Fruit fly (Drosophila melanogaster) whole organism, embryonic: Measurements from ENCODE around the gene FoxL1.
A peak's percentile ranks its signal among the peaks of the same experiment; 100 is the strongest.

ENCODE experiments used
- Ada2b ChIP-seq: fragments of 200-800 bp; sonication (Bioruptor generic); IDR thresholded peaks from 2 replicates; pipeline ENCODE4 v1.3.6; 2022; ENCODE audit warnings: missing biosample characterization, missing genetic modification characterization
- Bdp1 ChIP-seq: fragments of 200-800 bp; sonication (Bioruptor generic); optimal IDR thresholded peaks from 3 replicates; lab custom pipeline; 2016; ENCODE audit warnings: missing biosample characterization, missing genetic modification characterization
- Blimp-1 ChIP-seq: fragments of 200-800 bp; sonication (Bioruptor generic); optimal IDR thresholded peaks from 3 replicates; lab custom pipeline; 2018; ENCODE audit warnings: missing biosample characterization, missing genetic modification characterization, mild to moderate bottlenecking, moderate library complexity, missing genetic modification reagents
- BtbVII ChIP-seq: fragments of 200-800 bp; sonication (Bioruptor generic); optimal IDR thresholded peaks from 3 replicates; lab custom pipeline; 2017; ENCODE audit warnings: missing biosample characterization, mild to moderate bottlenecking, missing genetic modification characterization
- CG1024 ChIP-seq: fragments of 200-800 bp; sonication (Bioruptor generic); IDR thresholded peaks from 2 replicates; pipeline ENCODE4 v1.3.6; 2022; ENCODE audit warnings: missing biosample characterization, missing genetic modification characterization
- CG10543 ChIP-seq: fragments of 200-800 bp; sonication (Bioruptor generic); optimal IDR thresholded peaks from 3 replicates; lab custom pipeline; 2017; ENCODE audit warnings: missing biosample characterization, mild to moderate bottlenecking, missing genetic modification characterization, moderate library complexity
- CG10979 ChIP-seq: fragments of 200-800 bp; sonication (Bioruptor generic); optimal IDR thresholded peaks from 2 replicates; lab custom pipeline; 2018; ENCODE audit warnings: missing biosample characterization, mild to moderate bottlenecking, missing genetic modification characterization, moderate library complexity
- CG12299 ChIP-seq: fragments of 200-800 bp; sonication (Bioruptor generic); optimal IDR thresholded peaks from 2 replicates; lab custom pipeline; 2018; ENCODE audit warnings: missing biosample characterization, mild to moderate bottlenecking, missing genetic modification characterization
- CG1233 ChIP-seq: fragments of 200-800 bp; sonication (Bioruptor generic); optimal IDR thresholded peaks from 4 replicates; lab custom pipeline; 2018; ENCODE audit warnings: missing biosample characterization, mild to moderate bottlenecking, missing genetic modification characterization
- CG14441 ChIP-seq: fragments of 200-800 bp; sonication (Bioruptor generic); IDR thresholded peaks from 2 replicates; pipeline ENCODE4 v1.3.6; 2022; ENCODE audit warnings: missing biosample characterization, missing genetic modification characterization
- CG17361 ChIP-seq: fragments of 200-800 bp; sonication (Bioruptor generic); IDR thresholded peaks from 3 replicates; pipeline ENCODE4 v1.3.6; 2022; ENCODE audit warnings: missing biosample characterization, missing genetic modification characterization
- CG17829 ChIP-seq: fragments of 200-800 bp; optimal IDR thresholded peaks from 2 replicates; lab custom pipeline; 2019; ENCODE audit warnings: missing biosample characterization, mild to moderate bottlenecking, missing genetic modification characterization, moderate library complexity
- CG18262 ChIP-seq: fragments of 200-800 bp; optimal IDR thresholded peaks from 3 replicates; lab custom pipeline; 2019; ENCODE audit warnings: missing biosample characterization, mild to moderate bottlenecking, missing genetic modification characterization, moderate library complexity
- CG1832 ChIP-seq: fragments of 200-800 bp; sonication (Bioruptor generic); optimal IDR thresholded peaks from 2 replicates; lab custom pipeline; 2017; ENCODE audit warnings: missing biosample characterization, mild to moderate bottlenecking, missing genetic modification characterization, inconsistent platforms
- CG18599 ChIP-seq: fragments of 200-800 bp; sonication (Bioruptor generic); optimal IDR thresholded peaks from 3 replicates; lab custom pipeline; 2017; ENCODE audit warnings: missing biosample characterization, missing genetic modification characterization, mild to moderate bottlenecking, moderate library complexity, missing genetic modification reagents
- CG31224 ChIP-seq: fragments of 200-800 bp; sonication (Bioruptor generic); IDR thresholded peaks from 2 replicates; pipeline ENCODE4 v1.3.6; 2022; ENCODE audit warnings: missing biosample characterization, missing genetic modification characterization
- CG4328 ChIP-seq: fragments of 200-800 bp; sonication (Bioruptor generic); optimal IDR thresholded peaks from 3 replicates; lab custom pipeline; 2017; ENCODE audit warnings: missing biosample characterization, missing genetic modification reagents, missing genetic modification characterization
- CG4424 ChIP-seq: fragments of 200-800 bp; sonication (Bioruptor generic); optimal IDR thresholded peaks from 3 replicates; lab custom pipeline; 2016; ENCODE audit warnings: missing biosample characterization, missing genetic modification characterization
- CG4854 ChIP-seq: fragments of 200-800 bp; sonication (Bioruptor generic); optimal IDR thresholded peaks from 2 replicates; lab custom pipeline; 2016; ENCODE audit warnings: missing biosample characterization, missing genetic modification characterization, inconsistent platforms
- CG7556 ChIP-seq: fragments of 200-800 bp; sonication (Bioruptor generic); optimal IDR thresholded peaks from 2 replicates; lab custom pipeline; 2017; ENCODE audit warnings: missing biosample characterization, mild to moderate bottlenecking, missing genetic modification characterization
- CG8765 ChIP-seq: fragments of 200-800 bp; sonication (Bioruptor generic); IDR thresholded peaks from 2 replicates; pipeline ENCODE4 v1.3.6; 2022; ENCODE audit warnings: missing biosample characterization, missing genetic modification characterization
- CG9215 ChIP-seq: fragments of 200-800 bp; sonication (Bioruptor generic); IDR thresholded peaks from 2 replicates; pipeline ENCODE4 v1.3.6; 2022; ENCODE audit warnings: missing biosample characterization, missing genetic modification characterization
- D ChIP-seq, 2 experiments: fragments of 200-800 bp in 1 of 2; fragments of >200 bp in 1 of 2; sonication (Bioruptor generic) in 1 of 2; optimal IDR thresholded peaks; 2 replicates in 1 of 2; 3 replicates in 1 of 2; lab custom pipeline; 2017; ENCODE audit warnings: mild to moderate bottlenecking in 1 of 2, missing biosample characterization in 1 of 2, missing genetic modification characterization in 1 of 2, missing genetic modification reagents in 1 of 2
- Dp ChIP-seq: fragments of 200-800 bp; sonication (Bioruptor generic); optimal IDR thresholded peaks from 2 replicates; lab custom pipeline; 2018; ENCODE audit warnings: missing biosample characterization, mild to moderate bottlenecking, missing genetic modification characterization, moderate library complexity
- Elba2 ChIP-seq: fragments of 200-800 bp; sonication (Bioruptor generic); optimal IDR thresholded peaks from 3 replicates; lab custom pipeline; 2016; ENCODE audit warnings: missing biosample characterization, missing genetic modification characterization
- Gsc ChIP-seq: fragments of 200-800 bp; sonication (Bioruptor generic); IDR thresholded peaks from 2 replicates; pipeline ENCODE4 v1.3.6; 2022; ENCODE audit warnings: missing biosample characterization, missing genetic modification characterization
- HHEX ChIP-seq: fragments of 200-800 bp; sonication (Bioruptor generic); optimal IDR thresholded peaks from 3 replicates; lab custom pipeline; 2017; ENCODE audit warnings: missing biosample characterization, mild to moderate bottlenecking, missing genetic modification characterization, missing genetic modification reagents
- Hr51 ChIP-seq, 2 experiments: fragments of 200-800 bp; sonication (Bioruptor generic); optimal IDR thresholded peaks; 2 replicates in 1 of 2; 3 replicates in 1 of 2; lab custom pipeline; 2016 to 2018; ENCODE audit warnings: missing biosample characterization in 2 of 2, missing genetic modification characterization in 2 of 2, mild to moderate bottlenecking in 1 of 2, moderate library complexity in 1 of 2
- Hr78 ChIP-seq, 2 experiments: fragments of 200-800 bp in 1 of 2; fragments of >200 bp in 1 of 2; sonication (Bioruptor generic) in 1 of 2; optimal IDR thresholded peaks; 2 replicates each; lab custom pipeline; 2017 to 2019; ENCODE audit warnings: missing biosample characterization in 2 of 2, missing genetic modification characterization in 2 of 2, mild to moderate bottlenecking in 1 of 2, moderate library complexity in 1 of 2
- Med ChIP-seq: fragments of 200-800 bp; sonication (Bioruptor generic); peaks from one replicate; lab custom pipeline; 2016; ENCODE audit warnings: missing biosample characterization, missing genetic modification characterization, mild to moderate bottlenecking, inconsistent platforms, moderate library complexity
- Nf-YC ChIP-seq: fragments of 200-800 bp; optimal IDR thresholded peaks from 3 replicates; lab custom pipeline; 2019; ENCODE audit warnings: missing biosample characterization, mild to moderate bottlenecking, missing genetic modification characterization, moderate library complexity
- PHDP ChIP-seq: fragments of 200-800 bp; sonication (Bioruptor generic); optimal IDR thresholded peaks from 3 replicates; lab custom pipeline; 2018; ENCODE audit warnings: missing biosample characterization, mild to moderate bottlenecking, missing genetic modification characterization, moderate library complexity
- ac ChIP-seq: fragments of 200-800 bp; sonication (Bioruptor generic); optimal IDR thresholded peaks from 3 replicates; lab custom pipeline; 2017; ENCODE audit warnings: missing biosample characterization, mild to moderate bottlenecking, missing genetic modification characterization
- bab2 ChIP-seq: fragments of 200-800 bp; sonication (Bioruptor generic); optimal IDR thresholded peaks from 2 replicates; lab custom pipeline; 2016; ENCODE audit warnings: missing biosample characterization, missing genetic modification characterization
- bcd ChIP-seq: fragments of 200-800 bp; sonication (Bioruptor generic); optimal IDR thresholded peaks from 2 replicates; lab custom pipeline; 2017; ENCODE audit warnings: missing biosample characterization, mild to moderate bottlenecking, missing genetic modification characterization
- cg ChIP-seq: fragments of 200-800 bp; sonication (Bioruptor generic); optimal IDR thresholded peaks from 3 replicates; lab custom pipeline; 2019; ENCODE audit warnings: missing biosample characterization, mild to moderate bottlenecking, missing genetic modification characterization, moderate library complexity
- crc ChIP-seq: fragments of 200-800 bp; sonication (Bioruptor generic); optimal IDR thresholded peaks from 2 replicates; lab custom pipeline; 2016; ENCODE audit warnings: missing biosample characterization, missing genetic modification characterization
- cwo ChIP-seq: fragments of 200-800 bp; sonication (Bioruptor generic); optimal IDR thresholded peaks from 3 replicates; lab custom pipeline; 2017; ENCODE audit warnings: missing biosample characterization, missing genetic modification characterization, mild to moderate bottlenecking, moderate library complexity, missing genetic modification reagents
- ems ChIP-seq: fragments of 200-800 bp; sonication (Bioruptor generic); optimal IDR thresholded peaks from 3 replicates; lab custom pipeline; 2016; ENCODE audit warnings: missing biosample characterization, missing genetic modification characterization
- gsb ChIP-seq: fragments of 200-800 bp; sonication (Bioruptor generic); IDR thresholded peaks from 2 replicates; pipeline ENCODE4 v1.3.6; 2022; ENCODE audit warnings: missing biosample characterization, missing genetic modification characterization
- gt ChIP-seq: fragments of 200-800 bp; sonication (Bioruptor generic); IDR thresholded peaks from 2 replicates; pipeline ENCODE4 v1.3.6; 2022; ENCODE audit warnings: missing biosample characterization, missing genetic modification characterization
- her ChIP-seq: fragments of 200-800 bp; sonication (Bioruptor generic); optimal IDR thresholded peaks from 2 replicates; lab custom pipeline; 2016; ENCODE audit warnings: missing biosample characterization, missing genetic modification characterization
- jumu ChIP-seq: fragments of 200-800 bp; sonication (Bioruptor generic); optimal IDR thresholded peaks from 3 replicates; lab custom pipeline; 2016; ENCODE audit warnings: missing biosample characterization, missing genetic modification characterization
- kni ChIP-seq: fragments of 200-800 bp; sonication (Bioruptor generic); optimal IDR thresholded peaks from 3 replicates; lab custom pipeline; 2017; ENCODE audit warnings: mild to moderate bottlenecking, missing biosample characterization, missing genetic modification reagents, missing genetic modification characterization
- lbe ChIP-seq: fragments of 200-800 bp; sonication (Bioruptor generic); optimal IDR thresholded peaks from 2 replicates; lab custom pipeline; 2016; ENCODE audit warnings: missing biosample characterization, mild to moderate bottlenecking, missing genetic modification characterization
- maf-S ChIP-seq: fragments of 200-800 bp; sonication (Bioruptor generic); optimal IDR thresholded peaks from 2 replicates; lab custom pipeline; 2016; ENCODE audit warnings: missing biosample characterization, missing genetic modification characterization
- nau ChIP-seq: fragments of 200-800 bp; sonication (Bioruptor generic); optimal IDR thresholded peaks from 3 replicates; lab custom pipeline; 2017; ENCODE audit warnings: missing biosample characterization, mild to moderate bottlenecking, missing genetic modification characterization, missing genetic modification reagents
- org-1 ChIP-seq: fragments of 200-800 bp; sonication (Bioruptor generic); optimal IDR thresholded peaks from 2 replicates; lab custom pipeline; 2017; ENCODE audit warnings: missing biosample characterization, missing genetic modification characterization
- sr ChIP-seq: fragments of 200-800 bp; sonication (Bioruptor generic); IDR thresholded peaks from 3 replicates; pipeline ENCODE4 v1.3.6; 2022; ENCODE audit warnings: missing biosample characterization, missing genetic modification characterization
- unc-4 ChIP-seq: fragments of 200-800 bp; sonication (Bioruptor generic); IDR thresholded peaks from 2 replicates; pipeline ENCODE4 v1.3.6; 2022; ENCODE audit warnings: missing biosample characterization, missing genetic modification characterization; ENCODE audit not compliant: partially characterized antibody

Gene FoxL1

dm6 chr3L:4010122-4010521 is 8.6 kb upstream of the FoxL1 start (continued):
- TF ChIP-seq CG14441 (GFP tag; lab: Robert Waterston, UW): no peak
- no peak for TF ChIP-seq sr
- no peak for TF ChIP-seq CG4328 (GFP tag; lab: Kevin White, UChicago)
- TF ChIP-seq Dp (GFP tag; lab: Kevin White, UChicago): no peak
- no peak for TF ChIP-seq unc-4 (GFP tag; lab: Robert Waterston, UW)
- TF ChIP-seq Elba2 (GFP tag; lab: Kevin White, UChicago): no peak
- TF ChIP-seq Blimp-1: no peak
- no peak for TF ChIP-seq CG1024 (GFP tag; lab: Robert Waterston, UW)
- no peak for TF ChIP-seq Hr78 (GFP tag; optimal IDR thresholded peaks at IDR 0.05; lab: Kevin White, UChicago)
- TF ChIP-seq Med (GFP tag; lab: Kevin White, UChicago): peak; percentile 12
- TF ChIP-seq CG9215 (GFP tag; lab: Robert Waterston, UW): no peak
- TF ChIP-seq Ada2b (GFP tag; lab: Robert Waterston, UW): no peak
- TF ChIP-seq CG17829 (tag; lab: Kevin White, UChicago): no peak
- no peak for TF ChIP-seq her (GFP tag; lab: Kevin White, UChicago)
- TF ChIP-seq maf-S (GFP tag; lab: Kevin White, UChicago): no peak
- TF ChIP-seq CG4424 (GFP tag; lab: Kevin White, UChicago): no peak
- no peak for TF ChIP-seq crc (GFP tag; lab: Kevin White, UChicago)
- TF ChIP-seq bcd (GFP tag; lab: Kevin White, UChicago): peak; percentile 4
- TF ChIP-seq CG4854 (GFP tag; lab: Kevin White, UChicago): no peak
- peak; percentile 32 for TF ChIP-seq cwo (GFP tag; lab: Kevin White, UChicago)
- TF ChIP-seq gt (GFP tag; lab: Robert Waterston, UW): no peak
- TF ChIP-seq CG18262: peak; percentile 43
- TF ChIP-seq BtbVII: no peak
- no peak for TF ChIP-seq CG10543 (GFP tag; lab: Kevin White, UChicago)
- TF ChIP-seq gsb: no peak
- TF ChIP-seq CG8765: no peak
- peak; percentile 70 for TF ChIP-seq CG18599 (GFP tag; lab: Kevin White, UChicago)
- peak; percentile 39; the same call in 1 of the 3 replicates for TF ChIP-seq CG17361
- no peak for TF ChIP-seq Nf-YC (tag; lab: Kevin White, UChicago)
- TF ChIP-seq lbe (GFP tag; lab: Kevin White, UChicago): no peak
- TF ChIP-seq HHEX (GFP tag; lab: Kevin White, UChicago): peak; percentile 24
- TF ChIP-seq CG10979 (tag; lab: Kevin White, UChicago): peak; percentile 7
- TF ChIP-seq PHDP (tag; lab: Kevin White, UChicago): peak; percentile 11
- TF ChIP-seq Gsc (GFP tag; lab: Robert Waterston, UW): no peak
- TF ChIP-seq ac (GFP tag; lab: Kevin White, UChicago): no peak
- TF ChIP-seq Hr51 (GFP tag; optimal IDR thresholded peaks at IDR 0.05; lab: Kevin White, UChicago): peak in 1 of 2 experiments; percentile 35
- no peak for TF ChIP-seq jumu (GFP tag; lab: Kevin White, UChicago)
- TF ChIP-seq kni (GFP tag; lab: Kevin White, UChicago): no peak
- TF ChIP-seq CG12299 (tag; lab: Kevin White, UChicago): no peak
- TF ChIP-seq CG31224 (GFP tag; lab: Robert Waterston, UW): no peak
- no peak for TF ChIP-seq CG1233 (GFP tag; lab: Kevin White, UChicago)
- no peak for TF ChIP-seq Bdp1 (GFP tag; lab: Kevin White, UChicago)
- TF ChIP-seq CG7556 (GFP tag; lab: Kevin White, UChicago): peak; percentile 63
- no peak for TF ChIP-seq cg
- peak; percentile 20 for TF ChIP-seq org-1 (GFP tag; lab: Kevin White, UChicago)
- TF ChIP-seq bab2: no peak
- TF ChIP-seq nau (GFP tag; lab: Kevin White, UChicago): peak; percentile 0
- TF ChIP-seq ems (GFP tag; lab: Kevin White, UChicago): no peak
- TF ChIP-seq CG1832 (GFP tag; lab: Kevin White, UChicago): no peak
- no peak for TF ChIP-seq D (optimal IDR thresholded peaks at IDR 0.05; lab: Kevin White, UChicago)
- no peak for TF ChIP-seq D (GFP tag; optimal IDR thresholded peaks at IDR 0.05; lab: Kevin White, UChicago)
